Worm (Caenorhabditis elegans) whole organism, L1 larva: ENCODE data around the gene sri-51.

Experiments
- C34B4.2 ChIP-seq: sonication (generic microtip); optimal IDR thresholded peaks from 2 replicates; lab custom pipeline; 2017; ENCODE audit warnings: mild to moderate bottlenecking, missing genetic modification characterization, missing compliant biosample characterization
- aha-1 ChIP-seq: fragments of 150-350 bp; optimal IDR thresholded peaks from 2 replicates; lab custom pipeline; 2014; ENCODE audit warnings: missing biosample characterization, missing genetic modification characterization
- ama-1 ChIP-seq: fragments of 150-350 bp; optimal IDR thresholded peaks from 2 replicates; lab custom pipeline; 2014
- blmp-1 ChIP-seq: fragments of 150-350 bp; optimal IDR thresholded peaks from 2 replicates; lab custom pipeline; 2014; ENCODE audit warnings: missing biosample characterization, missing genetic modification characterization
- ceh-63 ChIP-seq: fragments of 200-800 bp; sonication (Bioruptor generic); optimal IDR thresholded peaks from 2 replicates; lab custom pipeline; 2018; ENCODE audit warnings: mild to moderate bottlenecking, missing genetic modification characterization, missing compliant biosample characterization
- ceh-8 ChIP-seq: fragments of 200-800 bp; sonication (Bioruptor generic); optimal IDR thresholded peaks from 2 replicates; lab custom pipeline; 2018; ENCODE audit warnings: mild to moderate bottlenecking, missing genetic modification characterization, moderate library complexity, missing compliant biosample characterization
- ceh-82 ChIP-seq, 3 experiments: fragments of 150-350 bp in 1 of 3; sonication (generic microtip) in 2 of 3; optimal IDR thresholded peaks; 2 replicates each; lab custom pipeline; 2014 to 2017; ENCODE audit warnings: missing biosample characterization in 3 of 3, missing genetic modification characterization in 3 of 3
- ceh-88 ChIP-seq: fragments of 200-800 bp; sonication (Bioruptor generic); IDR thresholded peaks from 2 replicates; pipeline ENCODE4 v1.3.6; 2022; ENCODE audit warnings: missing genetic modification characterization, missing compliant biosample characterization
- ceh-90 ChIP-seq: sonication (generic microtip); optimal IDR thresholded peaks from 2 replicates; lab custom pipeline; 2016; ENCODE audit warnings: missing genetic modification characterization, missing compliant biosample characterization
- ces-1 ChIP-seq: fragments of 150-350 bp; optimal IDR thresholded peaks from 2 replicates; lab custom pipeline; 2014; ENCODE audit warnings: missing biosample characterization, missing genetic modification reagents, missing genetic modification characterization
- dpl-1 ChIP-seq, 3 experiments: fragments of 150-350 bp in 2 of 3; sonication (generic microtip) in 1 of 3; optimal IDR thresholded peaks; 2 replicates each; lab custom pipeline; 2014 to 2017; ENCODE audit warnings: missing biosample characterization in 3 of 3, missing genetic modification characterization in 3 of 3, missing genetic modification reagents in 3 of 3
- dsc-1 ChIP-seq: sonication (generic microtip); optimal IDR thresholded peaks from 2 replicates; lab custom pipeline; 2016; ENCODE audit warnings: mild to moderate bottlenecking, missing genetic modification characterization, missing compliant biosample characterization
- efl-1 ChIP-seq, 4 experiments: fragments of 150-350 bp; optimal IDR thresholded peaks in 3 of 4; peaks in 1 of 4; 1 replicate in 1 of 4; 2 replicates in 3 of 4; lab custom pipeline; 2014; ENCODE audit warnings: missing biosample characterization in 2 of 4, missing genetic modification characterization in 2 of 4, missing genetic modification reagents in 2 of 4
- efl-3 ChIP-seq: fragments of 200-800 bp; sonication (Bioruptor generic); optimal IDR thresholded peaks from 2 replicates; lab custom pipeline; 2018; ENCODE audit warnings: mild to moderate bottlenecking, missing genetic modification characterization, missing compliant biosample characterization
- egl-27 ChIP-seq, 2 experiments: fragments of 150-350 bp in 1 of 2; sonication (generic microtip); optimal IDR thresholded peaks; 3 replicates each; lab custom pipeline; 2017 to 2018; ENCODE audit warnings: missing biosample characterization in 2 of 2, missing genetic modification characterization in 2 of 2, missing genetic modification reagents in 2 of 2
- elt-2 ChIP-seq: sonication (generic microtip); optimal IDR thresholded peaks from 2 replicates; lab custom pipeline; 2016; ENCODE audit warnings: missing genetic modification characterization, mild to moderate bottlenecking, inconsistent platforms, missing compliant biosample characterization, missing genetic modification reagents
- elt-3 ChIP-seq, 6 experiments: fragments of 150-350 bp in 1 of 6; sonication (generic microtip); optimal IDR thresholded peaks; 2 replicates each; lab custom pipeline; 2017 to 2018; ENCODE audit warnings: missing biosample characterization in 6 of 6, missing genetic modification characterization in 6 of 6, inconsistent platforms in 1 of 6
- ets-5 ChIP-seq: fragments of 200-800 bp; sonication (Bioruptor generic); IDR thresholded peaks from 2 replicates; pipeline ENCODE4 v1.3.6; 2022; ENCODE audit warnings: missing genetic modification characterization, missing compliant biosample characterization
- fkh-10 ChIP-seq: sonication (generic microtip); optimal IDR thresholded peaks from 2 replicates; lab custom pipeline; 2017; ENCODE audit warnings: missing biosample characterization, missing genetic modification reagents, missing genetic modification characterization
- fos-1 ChIP-seq: fragments of 150-350 bp; optimal IDR thresholded peaks from 2 replicates; lab custom pipeline; 2014; ENCODE audit warnings: missing biosample characterization, missing genetic modification characterization
- grh-1 ChIP-seq: fragments of 200-800 bp; sonication (Bioruptor generic); IDR thresholded peaks from 2 replicates; pipeline ENCODE4 v1.3.6; 2022; ENCODE audit warnings: missing genetic modification reagents, missing genetic modification characterization, missing compliant biosample characterization
- irx-1 ChIP-seq: sonication (generic microtip); optimal IDR thresholded peaks from 2 replicates; lab custom pipeline; 2016; ENCODE audit warnings: missing genetic modification characterization, missing compliant biosample characterization
- lin-15B ChIP-seq: fragments of 150-350 bp; sonication (generic microtip); optimal IDR thresholded peaks from 3 replicates; lab custom pipeline; 2014; ENCODE audit warnings: missing biosample characterization, missing genetic modification characterization
- lin-35 ChIP-seq, 2 experiments: fragments of 150-350 bp; optimal IDR thresholded peaks; 2 replicates each; lab custom pipeline; 2014; ENCODE audit warnings: missing biosample characterization in 2 of 2, missing genetic modification characterization in 2 of 2, missing genetic modification reagents in 2 of 2
- lsy-2 ChIP-seq, 2 experiments: fragments of 150-350 bp; optimal IDR thresholded peaks; 2 replicates each; lab custom pipeline; 2014; ENCODE audit warnings: missing biosample characterization in 2 of 2, missing genetic modification characterization in 2 of 2
- mdl-1 ChIP-seq, 2 experiments: fragments of 150-350 bp; optimal IDR thresholded peaks; 2 replicates each; lab custom pipeline; 2014 to 2017; ENCODE audit warnings: missing biosample characterization in 2 of 2, missing genetic modification characterization in 2 of 2, inconsistent platforms in 1 of 2
- mef-2 ChIP-seq: fragments of 150-350 bp; optimal IDR thresholded peaks from 2 replicates; lab custom pipeline; 2014; ENCODE audit warnings: missing biosample characterization, missing genetic modification characterization
- nhr-12 ChIP-seq: sonication (generic microtip); optimal IDR thresholded peaks from 2 replicates; lab custom pipeline; 2017; ENCODE audit warnings: missing biosample characterization, missing genetic modification characterization
- nhr-19 ChIP-seq: fragments of 200-800 bp; sonication (Bioruptor generic); conservative IDR thresholded peaks from 2 replicates; pipeline ENCODE4 v1.3.6; 2022; ENCODE audit warnings: missing genetic modification characterization, missing compliant biosample characterization
- nhr-28 ChIP-seq: fragments of 150-350 bp; optimal IDR thresholded peaks from 2 replicates; lab custom pipeline; 2014; ENCODE audit warnings: missing biosample characterization, missing genetic modification characterization
- nhr-47 ChIP-seq: sonication (generic microtip); optimal IDR thresholded peaks from 2 replicates; lab custom pipeline; 2016; ENCODE audit warnings: mild to moderate bottlenecking, missing genetic modification characterization, moderate library complexity, missing compliant biosample characterization
- nhr-76 ChIP-seq: sonication (generic microtip); optimal IDR thresholded peaks from 2 replicates; lab custom pipeline; 2017; ENCODE audit warnings: missing biosample characterization, missing genetic modification characterization
- nhr-77 ChIP-seq: fragments of 150-350 bp; optimal IDR thresholded peaks from 2 replicates; lab custom pipeline; 2014; ENCODE audit warnings: missing biosample characterization, missing genetic modification characterization
- nhr-84 ChIP-seq: sonication (generic microtip); optimal IDR thresholded peaks from 2 replicates; lab custom pipeline; 2017; ENCODE audit warnings: missing biosample characterization, missing genetic modification characterization
- nhr-90 ChIP-seq: sonication (generic microtip); optimal IDR thresholded peaks from 2 replicates; lab custom pipeline; 2016; ENCODE audit warnings: mild to moderate bottlenecking, missing genetic modification characterization, missing compliant biosample characterization; ENCODE audit not compliant: poor library complexity
- pag-3 ChIP-seq: sonication (generic microtip); optimal IDR thresholded peaks from 2 replicates; lab custom pipeline; 2017; ENCODE audit warnings: missing genetic modification characterization, mild to moderate bottlenecking, missing compliant biosample characterization, antibody characterized with exemption, borderline replicate concordance; ENCODE audit not compliant: insufficient read depth
- pax-3 ChIP-seq: fragments of 200-800 bp; sonication (Bioruptor generic); optimal IDR thresholded peaks from 2 replicates; lab custom pipeline; 2018; ENCODE audit warnings: mild to moderate bottlenecking, missing genetic modification characterization, moderate library complexity, missing compliant biosample characterization
- rnt-1 ChIP-seq: sonication (generic microtip); optimal IDR thresholded peaks from 2 replicates; lab custom pipeline; 2016; ENCODE audit warnings: mild to moderate bottlenecking, missing genetic modification characterization, moderate library complexity, missing compliant biosample characterization
- sox-4 ChIP-seq: sonication (generic microtip); optimal IDR thresholded peaks from 2 replicates; lab custom pipeline; 2016; ENCODE audit warnings: missing genetic modification characterization, missing compliant biosample characterization
- swsn-7 ChIP-seq: sonication (generic microtip); optimal IDR thresholded peaks from 2 replicates; lab custom pipeline; 2016; ENCODE audit warnings: missing genetic modification characterization, missing compliant biosample characterization
- unc-130 ChIP-seq: fragments of 150-350 bp; optimal IDR thresholded peaks from 2 replicates; lab custom pipeline; 2017; ENCODE audit warnings: missing biosample characterization, missing genetic modification characterization, inconsistent platforms
- unc-30 ChIP-seq: sonication (generic microtip); optimal IDR thresholded peaks from 2 replicates; lab custom pipeline; 2017; ENCODE audit warnings: missing biosample characterization, missing genetic modification characterization
- vab-15 ChIP-seq: sonication (generic microtip); optimal IDR thresholded peaks from 2 replicates; lab custom pipeline; 2017; ENCODE audit warnings: missing genotype, mild to moderate bottlenecking, missing genetic modification characterization, missing compliant biosample characterization
- zag-1 ChIP-seq: fragments of 150-350 bp; optimal IDR thresholded peaks from 2 replicates; lab custom pipeline; 2014; ENCODE audit warnings: missing biosample characterization, missing genetic modification characterization
- zip-4 ChIP-seq: fragments of 200-800 bp; sonication (Bioruptor generic); optimal IDR thresholded peaks from 2 replicates; lab custom pipeline; 2018; ENCODE audit warnings: mild to moderate bottlenecking, missing genetic modification characterization, moderate library complexity, missing compliant biosample characterization

sri-51 gene

DNA sequence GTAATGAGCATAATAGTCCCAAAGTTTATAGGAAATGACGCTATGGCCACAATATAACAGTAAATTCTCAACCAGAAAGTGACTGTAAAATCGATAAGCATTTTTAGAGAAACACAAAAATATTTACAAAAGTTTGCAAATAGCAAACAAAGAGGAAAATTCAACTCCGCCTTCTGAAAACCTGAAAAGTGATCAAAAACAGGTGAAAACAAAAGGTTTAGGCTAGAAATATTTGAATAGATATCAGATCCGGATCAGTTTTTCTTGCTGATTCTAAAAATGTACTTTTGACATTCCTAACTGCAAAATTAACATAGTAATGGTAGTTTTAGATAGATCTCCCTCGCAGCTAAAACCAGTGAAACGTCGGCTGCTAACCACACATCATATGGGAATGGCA, at the start of gene sri-51:
Gene sri-51 (minus strand): TSS at position 101 of the 400 bp plus-strand sequence.
- TF ChIP-seq ceh-82 (tag; optimal IDR thresholded peaks at IDR 0.05; lab: Kevin White, UChicago) (no peak), zag-1 (no peak), mef-2 (tag; lab: Kevin White, UChicago) (no peak), dsc-1 (tag; lab: Kevin White, UChicago) (no peak), rnt-1 (tag; lab: Kevin White, UChicago) (no peak), pag-3 (tag; lab: Kevin White, UChicago) (no peak), vab-15 (no peak), unc-30 (tag; lab: Kevin White, UChicago) (no peak), nhr-19 (no peak), ets-5 (GFP tag; lab: Robert Waterston, UW) (no peak), lsy-2 (tag; optimal IDR thresholded peaks at IDR 0.05; lab: Kevin White, UChicago) (no peak), lin-35 (GFP tag; optimal IDR thresholded peaks at IDR 0.05; lab: Kevin White, UChicago) (no peak), ceh-88 (GFP tag; lab: Robert Waterston, UW) (no peak), elt-3 (tag; optimal IDR thresholded peaks at IDR 0.05; lab: Kevin White, UChicago) (no peak), ceh-8 (GFP tag; lab: Kevin White, UChicago) (no peak), fos-1 (no peak), ama-1 (lab: Kevin White, UChicago) (no peak)
- TF ChIP-seq, all 84 proteins: peak for 0

DNA sequence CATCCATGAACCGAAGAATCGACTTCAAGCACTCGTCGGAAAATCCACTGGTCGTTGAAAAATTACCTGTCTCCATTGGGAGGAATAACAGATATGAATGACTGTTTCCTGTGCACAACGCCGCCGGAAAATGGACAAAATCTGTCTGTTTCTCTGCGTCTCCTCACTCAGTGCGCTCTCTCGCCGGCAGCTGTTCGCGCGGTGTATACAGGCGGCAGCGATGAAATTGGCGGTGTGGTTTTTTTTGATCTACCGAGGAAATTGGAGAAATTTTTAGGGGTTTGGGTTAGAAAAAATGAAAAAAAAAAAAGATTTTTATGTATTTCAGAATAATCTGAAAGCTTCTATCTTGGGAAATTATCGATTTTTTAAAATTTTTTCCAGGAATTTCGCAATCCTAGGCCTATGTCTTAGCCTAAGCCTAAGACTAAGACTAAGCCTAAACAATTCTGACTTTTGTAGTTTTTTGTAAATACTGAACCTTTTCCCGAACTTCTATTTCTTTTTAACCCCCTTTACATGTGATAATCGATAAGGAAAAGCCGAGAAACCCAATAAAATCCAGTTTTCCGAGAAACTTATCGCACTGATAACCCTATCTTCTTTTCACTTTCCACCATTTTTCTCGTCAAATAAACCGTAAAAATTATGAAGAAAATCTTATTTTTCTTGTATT, 49.3 kb upstream of the sri-51 start, which contains the start of the genes fbxc-50 and C17F4.2:
Gene fbxc-50 (minus strand): TSS at position 81 of the 676 bp plus-strand sequence.
Gene C17F4.2 (plus strand): TSS at position 626 of the 676 bp plus-strand sequence.
- no peak for TF ChIP-seq sox-4
- TF ChIP-seq efl-1 (optimal IDR thresholded peaks at IDR 0.05; lab: Kevin White, UChicago): no peak
- TF ChIP-seq efl-1 (GFP tag; optimal IDR thresholded peaks at IDR 0.05 in 1 of 2; lab: Kevin White, UChicago): peak in 1 of 2 experiments; percentile 56
- TF ChIP-seq grh-1 (GFP tag; lab: Robert Waterston, UW): no peak
- TF ChIP-seq dpl-1 (GFP tag; optimal IDR thresholded peaks at IDR 0.05; lab: Kevin White, UChicago): no peak
- TF ChIP-seq ceh-63 (GFP tag; lab: Kevin White, UChicago): no peak
- TF ChIP-seq elt-3 (tag; optimal IDR thresholded peaks at IDR 0.05; lab: Kevin White, UChicago): no peak
- peak; percentile 80 for TF ChIP-seq blmp-1 (tag; lab: Kevin White, UChicago)
- no peak for TF ChIP-seq zip-4 (GFP tag; lab: Kevin White, UChicago)
- no peak for TF ChIP-seq nhr-19
- TF ChIP-seq swsn-7 (tag; lab: Kevin White, UChicago): no peak

DNA sequence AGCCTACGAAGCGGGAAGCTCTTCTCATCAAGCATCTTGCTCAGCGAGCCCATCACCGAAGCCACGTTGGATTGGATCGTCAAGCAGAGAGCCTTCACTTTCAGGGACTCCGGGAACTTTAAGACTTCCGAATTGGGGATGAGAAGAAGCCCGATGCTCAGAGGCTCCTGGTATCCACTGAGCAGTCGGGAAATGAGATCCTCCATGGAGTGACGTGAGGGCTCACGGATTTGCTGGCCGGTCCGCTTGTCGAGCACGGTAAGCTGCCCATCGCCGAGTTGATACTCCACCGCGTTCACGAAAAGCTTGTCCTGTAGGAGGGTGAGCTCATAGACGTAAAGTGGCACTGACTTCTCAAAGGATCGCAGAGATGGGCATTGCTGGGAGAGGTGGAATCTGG, 48.7 kb upstream of the sri-51 start:
- no peak for TF ChIP-seq efl-1 (optimal IDR thresholded peaks at IDR 0.05; lab: Kevin White, UChicago)
- TF ChIP-seq efl-1 (GFP tag; optimal IDR thresholded peaks at IDR 0.05 in 1 of 2; lab: Kevin White, UChicago): no peak
- no peak for TF ChIP-seq elt-3 (tag; optimal IDR thresholded peaks at IDR 0.05; lab: Kevin White, UChicago)
- TF ChIP-seq nhr-12 (tag; lab: Kevin White, UChicago): no peak
- TF ChIP-seq ces-1 (GFP tag; lab: Kevin White, UChicago): no peak
- TF ChIP-seq aha-1 (tag; lab: Kevin White, UChicago): no peak
- TF ChIP-seq zip-4 (GFP tag; lab: Kevin White, UChicago): no peak
- TF ChIP-seq nhr-76 (tag; lab: Kevin White, UChicago): no peak
- no peak for TF ChIP-seq egl-27 (tag; optimal IDR thresholded peaks at IDR 0.05; lab: Kevin White, UChicago)
- no peak for TF ChIP-seq nhr-28 (tag; lab: Kevin White, UChicago)
- no peak for TF ChIP-seq pax-3 (tag; lab: Kevin White, UChicago)
- no peak for TF ChIP-seq lsy-2 (tag; optimal IDR thresholded peaks at IDR 0.05; lab: Kevin White, UChicago)

DNA sequence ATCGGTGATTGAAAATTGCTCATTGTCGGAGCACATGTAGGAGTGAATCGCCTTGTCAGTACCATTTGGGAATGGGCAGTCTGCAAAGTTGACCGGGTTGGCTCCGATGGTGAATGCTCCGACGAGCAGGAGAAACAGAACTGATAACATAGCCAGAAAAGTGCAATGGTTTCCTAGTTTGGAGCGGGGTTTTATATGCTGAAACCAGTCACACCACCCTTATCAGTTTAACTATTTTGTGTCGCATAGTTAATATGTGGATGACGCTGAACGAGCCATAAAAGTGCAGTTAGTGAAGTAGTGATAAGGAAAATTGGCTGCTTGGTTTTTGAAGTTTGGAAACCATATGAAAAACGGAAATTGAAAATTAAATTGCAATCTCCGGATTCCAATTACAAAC, 46.9 kb upstream of the sri-51 start, which contains the start of gene C17F4.7:
Gene C17F4.7 (minus strand): TSS at position 180 of the 400 bp plus-strand sequence.
- TF ChIP-seq elt-2 (peak; percentile 98), fkh-10 (GFP tag; lab: Kevin White, UChicago) (no peak), unc-130 (tag; lab: Kevin White, UChicago) (no peak), nhr-47 (tag; lab: Kevin White, UChicago) (no peak), C34B4.2 (tag; lab: Kevin White, UChicago) (no peak), ceh-8 (GFP tag; lab: Kevin White, UChicago) (no peak), efl-3 (GFP tag; lab: Kevin White, UChicago) (no peak), nhr-84 (no peak), nhr-90 (tag; lab: Kevin White, UChicago) (peak; percentile 37), mdl-1 (tag; optimal IDR thresholded peaks at IDR 0.05; lab: Kevin White, UChicago) (no peak), ceh-90 (tag; lab: Kevin White, UChicago) (no peak), nhr-77 (tag; lab: Kevin White, UChicago) (no peak), lin-15B (tag; lab: Kevin White, UChicago) (no peak), irx-1 (tag; lab: Kevin White, UChicago) (no peak)
